Fruit fly (Drosophila melanogaster) whole organism, embryonic: ENCODE data around the gene Ada2a.

ENCODE experiments used
- CG10274 ChIP-seq: fragments of 200-800 bp; sonication (Bioruptor generic); optimal IDR thresholded peaks from 3 replicates; lab custom pipeline; 2017; ENCODE audit warnings: missing biosample characterization, mild to moderate bottlenecking, missing genetic modification characterization
- sim ChIP-seq: fragments of 200-800 bp; sonication (Bioruptor generic); IDR thresholded peaks from 2 replicates; pipeline ENCODE4 v1.3.6; 2022; ENCODE audit warnings: missing biosample characterization, missing genetic modification characterization

DNA sequence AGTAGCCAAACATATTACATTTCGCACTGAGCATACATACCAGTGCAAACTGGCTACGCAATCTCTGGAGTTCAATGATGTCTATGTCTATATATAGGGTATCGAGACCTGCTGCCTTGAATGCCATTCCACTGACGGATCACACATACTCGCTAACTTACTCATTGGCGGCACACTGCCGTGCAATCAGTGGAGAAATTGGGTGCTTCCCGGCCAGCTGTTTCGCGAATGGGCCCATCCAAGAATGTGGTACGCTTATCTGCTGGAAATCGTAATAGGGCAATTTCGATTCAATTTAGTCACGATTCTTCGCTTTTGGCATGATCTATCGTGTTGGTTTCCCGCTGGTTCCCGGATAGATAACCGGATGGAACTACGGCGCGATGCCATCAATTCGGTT, 24.8 kb upstream of the Ada2a start:
- TF ChIP-seq sim (GFP tag; lab: Robert Waterston, UW), result no peak
- no peak for TF ChIP-seq CG10274
